Fruit fly (Drosophila melanogaster) whole organism: ENCODE data around the gene CG2278.

Experiments used
- CG8478 ChIP-seq: fragments of >200 bp; optimal IDR thresholded peaks from 2 replicates; lab custom pipeline; 2018; ENCODE audit warnings: inconsistent platforms
- Dll ChIP-seq: fragments of >200 bp; optimal IDR thresholded peaks from 2 replicates; lab custom pipeline; 2017
- EcR ChIP-seq, 2 experiments: fragments of >200 bp; optimal IDR thresholded peaks; 2 replicates each; lab custom pipeline; 2017; ENCODE audit warnings: missing biosample characterization in 2 of 2, missing genetic modification characterization in 2 of 2, missing genetic modification reagents in 2 of 2
- pan ChIP-seq: fragments of >200 bp; optimal IDR thresholded peaks from 2 replicates; lab custom pipeline; 2017
- psq ChIP-seq: fragments of >200 bp; optimal IDR thresholded peaks from 2 replicates; lab custom pipeline; 2017
- usp ChIP-seq: fragments of >200 bp; optimal IDR thresholded peaks from 2 replicates; lab custom pipeline; 2017; ENCODE audit warnings: missing biosample characterization, missing genetic modification characterization, mixed read lengths

The CG2278 gene

dm6 chrX:8177742-8178141 is 7.7 kb upstream of the CG2278 start:
- TF ChIP-seq pan = no peak
- TF ChIP-seq usp (GFP tag; lab: Kevin White, UChicago) = no peak
- no peak for TF ChIP-seq CG8478 (lab: Kevin White, UChicago)
- no peak for TF ChIP-seq psq (lab: Kevin White, UChicago)
- TF ChIP-seq EcR (GFP tag; optimal IDR thresholded peaks at IDR 0.05; lab: Kevin White, UChicago) = no peak
- TF ChIP-seq Dll (lab: Kevin White, UChicago) = no peak

- no peak for TF ChIP-seq EcR (GFP tag; optimal IDR thresholded peaks at IDR 0.05; lab: Kevin White, UChicago)
These were observed 6.9 kb upstream of the CG2278 start, which contains the start of gene slpr for dm6 chrX:8177030-8177349. Gene slpr, minus strand, starts transcription at chrX:8177185.

- no peak for TF ChIP-seq CG8478 (lab: Kevin White, UChicago)
- TF ChIP-seq pan = no peak
- no peak for TF ChIP-seq Dll (lab: Kevin White, UChicago)
- no peak for TF ChIP-seq EcR (GFP tag; optimal IDR thresholded peaks at IDR 0.05; lab: Kevin White, UChicago)
- TF ChIP-seq psq (lab: Kevin White, UChicago) = no peak
- TF ChIP-seq usp (GFP tag; lab: Kevin White, UChicago) = no peak
These were observed 6.4 kb upstream of the CG2278 start for dm6 chrX:8176291-8177029.

- no peak for TF ChIP-seq usp (GFP tag; lab: Kevin White, UChicago)
These were observed 4.5 kb downstream of the CG2278 start, which contains the start of gene Or7a for dm6 chrX:8165608-8166007. Gene Or7a, minus strand, starts transcription at chrX:8165708.

- TF ChIP-seq pan (no peak), psq (lab: Kevin White, UChicago) (no peak), Dll (lab: Kevin White, UChicago) (no peak), EcR (GFP tag; optimal IDR thresholded peaks at IDR 0.05; lab: Kevin White, UChicago) (no peak), CG8478 (lab: Kevin White, UChicago) (no peak), usp (GFP tag; lab: Kevin White, UChicago) (no peak)
These were observed 6.6 kb downstream of the CG2278 start for dm6 chrX:8163452-8163851.

- no peak for TF ChIP-seq usp (GFP tag; lab: Kevin White, UChicago)
- no peak for TF ChIP-seq CG8478 (lab: Kevin White, UChicago)
- TF ChIP-seq pan = no peak
- TF ChIP-seq psq (lab: Kevin White, UChicago) = no peak
- no peak for TF ChIP-seq EcR (GFP tag; optimal IDR thresholded peaks at IDR 0.05; lab: Kevin White, UChicago)
- TF ChIP-seq Dll (lab: Kevin White, UChicago) = no peak
These were observed 7.4 kb downstream of the CG2278 start, which contains the start of gene CG10761 for dm6 chrX:8162692-8163091. Gene CG10761, minus strand, starts transcription at chrX:8162792.

dm6 chrX:8159754-8160153 is 10.3 kb downstream of the CG2278 start, which contains the start of gene CG15337:
Gene CG15337, plus strand, starts transcription at chrX:8160054.
- no peak for TF ChIP-seq usp (GFP tag; lab: Kevin White, UChicago)
- no peak for TF ChIP-seq psq (lab: Kevin White, UChicago)
- TF ChIP-seq pan = no peak
- no peak for TF ChIP-seq Dll (lab: Kevin White, UChicago)
- no peak for TF ChIP-seq EcR (GFP tag; optimal IDR thresholded peaks at IDR 0.05; lab: Kevin White, UChicago)
- TF ChIP-seq CG8478 (lab: Kevin White, UChicago) = no peak

dm6 chrX:8158942-8159472 is 11.1 kb downstream of the CG2278 start:
- TF ChIP-seq Dll (lab: Kevin White, UChicago) = no peak
- no peak for TF ChIP-seq EcR (GFP tag; optimal IDR thresholded peaks at IDR 0.05; lab: Kevin White, UChicago)

dm6 chrX:8157294-8157693 is 12.8 kb downstream of the CG2278 start, which contains the start of the genes Traf6 and GIIIspla2:
Gene Traf6, minus strand, starts transcription at chrX:8157386.
Gene GIIIspla2, plus strand, starts transcription at chrX:8157628.
- TF ChIP-seq psq (lab: Kevin White, UChicago) (no peak), usp (GFP tag; lab: Kevin White, UChicago) (no peak), pan (no peak), EcR (GFP tag; optimal IDR thresholded peaks at IDR 0.05; lab: Kevin White, UChicago) (no peak)

dm6 chrX:8152718-8153117 is 17.3 kb downstream of the CG2278 start, which contains the start of gene CG18262:
Gene CG18262, plus strand, starts transcription at chrX:8152948.
- TF ChIP-seq usp (GFP tag; lab: Kevin White, UChicago) (no peak), Dll (lab: Kevin White, UChicago) (no peak), EcR (GFP tag; optimal IDR thresholded peaks at IDR 0.05; lab: Kevin White, UChicago) (no peak), psq (lab: Kevin White, UChicago) (no peak), pan (no peak), CG8478 (lab: Kevin White, UChicago) (no peak)

- no peak for TF ChIP-seq EcR (GFP tag; optimal IDR thresholded peaks at IDR 0.05; lab: Kevin White, UChicago)
- TF ChIP-seq pan = no peak
- no peak for TF ChIP-seq usp (GFP tag; lab: Kevin White, UChicago)
- no peak for TF ChIP-seq Dll (lab: Kevin White, UChicago)
- TF ChIP-seq CG8478 (lab: Kevin White, UChicago) = no peak
- no peak for TF ChIP-seq psq (lab: Kevin White, UChicago)
These were observed 18.0 kb downstream of the CG2278 start, which contains the start of gene Gbeta5 for dm6 chrX:8152077-8152476. Gene Gbeta5, minus strand, starts transcription at chrX:8152275.

dm6 chrX:8148556-8148955 is 21.5 kb downstream of the CG2278 start, which contains the start of gene CG10959:
Gene CG10959, plus strand, starts transcription at chrX:8148783.
- TF ChIP-seq usp (GFP tag; lab: Kevin White, UChicago) = no peak
- no peak for TF ChIP-seq pan
- TF ChIP-seq EcR (GFP tag; optimal IDR thresholded peaks at IDR 0.05; lab: Kevin White, UChicago) = no peak
